Fruit fly (Drosophila melanogaster) whole organism, prepupa: ENCODE data around the gene Pgm1.
A peak's percentile ranks its signal among the peaks of the same experiment; 100 is the strongest.

Experiments
- Blimp-1 ChIP-seq: fragments of 200-800 bp; sonication (Bioruptor generic); optimal IDR thresholded peaks from 3 replicates; lab custom pipeline; 2017; ENCODE audit warnings: missing biosample characterization, missing genetic modification characterization, mild to moderate bottlenecking, moderate library complexity, missing genetic modification reagents
- CG10631 ChIP-seq: fragments of 200-800 bp; sonication (Bioruptor generic); optimal IDR thresholded peaks from 2 replicates; lab custom pipeline; 2016; ENCODE audit warnings: missing biosample characterization, missing genetic modification characterization
- CG10669 ChIP-seq: fragments of 200-800 bp; sonication (Bioruptor generic); optimal IDR thresholded peaks from 3 replicates; lab custom pipeline; 2018; ENCODE audit warnings: missing biosample characterization, mild to moderate bottlenecking, missing genetic modification characterization, moderate library complexity
- CG11294 ChIP-seq: fragments of 200-800 bp; sonication (Bioruptor generic); IDR thresholded peaks from 2 replicates; pipeline ENCODE4 v1.3.6; 2022; ENCODE audit warnings: missing biosample characterization, missing genetic modification characterization
- CG11762 ChIP-seq: fragments of 200-800 bp; sonication (Bioruptor generic); optimal IDR thresholded peaks from 3 replicates; lab custom pipeline; 2016; ENCODE audit warnings: missing biosample characterization, missing genetic modification characterization; ENCODE audit not compliant: insufficient read depth
- CG11902 ChIP-seq: fragments of 200-800 bp; sonication (Bioruptor generic); optimal IDR thresholded peaks from 3 replicates; lab custom pipeline; 2016; ENCODE audit warnings: missing biosample characterization, missing genetic modification characterization
- CG15336 ChIP-seq: fragments of 200-800 bp; sonication (Bioruptor generic); IDR thresholded peaks from 2 replicates; pipeline ENCODE4 v1.3.6; 2022; ENCODE audit warnings: missing biosample characterization, missing genetic modification characterization
- CG16779 ChIP-seq: fragments of 200-800 bp; sonication (Bioruptor generic); optimal IDR thresholded peaks from 3 replicates; lab custom pipeline; 2017; ENCODE audit warnings: missing biosample characterization, mild to moderate bottlenecking, missing genetic modification characterization
- CG3032 ChIP-seq: fragments of 200-800 bp; optimal IDR thresholded peaks from 2 replicates; lab custom pipeline; 2019; ENCODE audit warnings: missing biosample characterization, mild to moderate bottlenecking, missing genetic modification characterization, moderate library complexity
- CG32006 ChIP-seq: fragments of 200-800 bp; sonication (Bioruptor generic); optimal IDR thresholded peaks from 3 replicates; lab custom pipeline; 2017; ENCODE audit warnings: missing biosample characterization, mild to moderate bottlenecking, missing genetic modification characterization
- CG34406 ChIP-seq: fragments of 200-800 bp; sonication (Bioruptor generic); optimal IDR thresholded peaks from 3 replicates; lab custom pipeline; 2016; ENCODE audit warnings: missing biosample characterization, missing genetic modification characterization
- CG4318 ChIP-seq: fragments of 200-800 bp; sonication (Bioruptor generic); optimal IDR thresholded peaks from 3 replicates; lab custom pipeline; 2017; ENCODE audit warnings: missing biosample characterization, mild to moderate bottlenecking, missing genetic modification characterization
- CG6163 ChIP-seq: fragments of 200-800 bp; sonication (Bioruptor generic); IDR thresholded peaks from 3 replicates; pipeline ENCODE4 v1.3.6; 2022; ENCODE audit warnings: missing biosample characterization, missing genetic modification characterization
- CG6276 ChIP-seq: fragments of 200-800 bp; sonication (Bioruptor generic); optimal IDR thresholded peaks from 2 replicates; lab custom pipeline; 2017; ENCODE audit warnings: missing biosample characterization, mild to moderate bottlenecking, missing genetic modification characterization
- CG6792 ChIP-seq: fragments of 200-800 bp; sonication (Bioruptor generic); optimal IDR thresholded peaks from 3 replicates; lab custom pipeline; 2016; ENCODE audit warnings: missing biosample characterization, missing genetic modification characterization
- CG6808 ChIP-seq: fragments of 200-800 bp; sonication (Bioruptor generic); optimal IDR thresholded peaks from 3 replicates; lab custom pipeline; 2017; ENCODE audit warnings: missing biosample characterization, missing genetic modification characterization, mild to moderate bottlenecking, moderate library complexity, missing genetic modification reagents
- CG6854 ChIP-seq: fragments of 200-800 bp; sonication (Bioruptor generic); optimal IDR thresholded peaks from 2 replicates; lab custom pipeline; 2017; ENCODE audit warnings: missing biosample characterization, mild to moderate bottlenecking, missing genetic modification characterization
- CG8119 ChIP-seq: fragments of 200-800 bp; sonication (Bioruptor generic); IDR thresholded peaks from 3 replicates; pipeline ENCODE4 v1.3.6; 2022; ENCODE audit warnings: missing biosample characterization, missing genetic modification characterization
- CG8319 ChIP-seq: fragments of 200-800 bp; sonication (Bioruptor generic); optimal IDR thresholded peaks from 3 replicates; lab custom pipeline; 2016; ENCODE audit warnings: missing biosample characterization, missing genetic modification characterization
- CG8632 ChIP-seq: fragments of 200-800 bp; sonication (Bioruptor generic); optimal IDR thresholded peaks from 3 replicates; lab custom pipeline; 2016; ENCODE audit warnings: missing biosample characterization, missing genetic modification characterization
- CG9139 ChIP-seq: fragments of 200-800 bp; sonication (Bioruptor generic); optimal IDR thresholded peaks from 3 replicates; lab custom pipeline; 2017; ENCODE audit warnings: missing biosample characterization, mild to moderate bottlenecking, missing genetic modification characterization
- Eip75B ChIP-seq: fragments of 200-800 bp; sonication (Bioruptor generic); optimal IDR thresholded peaks from 3 replicates; lab custom pipeline; 2016; ENCODE audit warnings: missing biosample characterization, missing genetic modification characterization
- Eip93F ChIP-seq: fragments of 200-800 bp; sonication (Bioruptor generic); optimal IDR thresholded peaks from 2 replicates; lab custom pipeline; 2016; ENCODE audit warnings: missing biosample characterization, mild to moderate bottlenecking, missing genetic modification characterization
- Ets21C ChIP-seq: fragments of 200-800 bp; sonication (Bioruptor generic); optimal IDR thresholded peaks from 3 replicates; lab custom pipeline; 2016; ENCODE audit warnings: missing biosample characterization, missing genetic modification characterization
- Hr39 ChIP-seq: fragments of 200-800 bp; sonication (Bioruptor generic); optimal IDR thresholded peaks from 2 replicates; lab custom pipeline; 2016; ENCODE audit warnings: missing biosample characterization, missing genetic modification characterization
- Hr4 ChIP-seq: fragments of 200-800 bp; sonication (Bioruptor generic); optimal IDR thresholded peaks from 3 replicates; lab custom pipeline; 2016; ENCODE audit warnings: missing biosample characterization, missing genetic modification characterization
- OdsH ChIP-seq: fragments of 200-800 bp; sonication (Bioruptor generic); optimal IDR thresholded peaks from 3 replicates; lab custom pipeline; 2016; ENCODE audit warnings: missing biosample characterization, missing genetic modification characterization
- Smox ChIP-seq: fragments of 200-800 bp; sonication (Bioruptor generic); optimal IDR thresholded peaks from 3 replicates; lab custom pipeline; 2016; ENCODE audit warnings: missing biosample characterization, missing genetic modification characterization
- Sox102F ChIP-seq: fragments of 200-800 bp; sonication (Bioruptor generic); optimal IDR thresholded peaks from 2 replicates; lab custom pipeline; 2016; ENCODE audit warnings: missing biosample characterization, mild to moderate bottlenecking, missing genetic modification characterization
- Sox14 ChIP-seq: fragments of 200-800 bp; sonication (Bioruptor generic); optimal IDR thresholded peaks from 3 replicates; lab custom pipeline; 2016; ENCODE audit warnings: missing biosample characterization, missing genetic modification characterization
- Sox15 ChIP-seq: fragments of 200-800 bp; sonication (Bioruptor generic); optimal IDR thresholded peaks from 3 replicates; lab custom pipeline; 2016; ENCODE audit warnings: missing biosample characterization, missing genetic modification characterization
- achi ChIP-seq: fragments of 200-800 bp; sonication (Bioruptor generic); optimal IDR thresholded peaks from 3 replicates; lab custom pipeline; 2016; ENCODE audit warnings: missing biosample characterization, missing genetic modification characterization
- cyc ChIP-seq: fragments of 200-800 bp; sonication (Bioruptor generic); optimal IDR thresholded peaks from 3 replicates; lab custom pipeline; 2016; ENCODE audit warnings: missing biosample characterization, missing genetic modification characterization
- dac ChIP-seq: fragments of 200-800 bp; sonication (Bioruptor generic); optimal IDR thresholded peaks from 2 replicates; lab custom pipeline; 2017; ENCODE audit warnings: missing biosample characterization, mild to moderate bottlenecking, missing genetic modification characterization
- dsx ChIP-seq: fragments of 200-800 bp; optimal IDR thresholded peaks from 3 replicates; lab custom pipeline; 2019; ENCODE audit warnings: missing biosample characterization, mild to moderate bottlenecking, missing genetic modification characterization, moderate library complexity; ENCODE audit not compliant: poor library complexity, severe bottlenecking
- eg ChIP-seq: fragments of 200-800 bp; sonication (Bioruptor generic); IDR thresholded peaks from 3 replicates; pipeline ENCODE4 v1.3.6; 2022; ENCODE audit warnings: missing biosample characterization, missing genetic modification characterization
- fd59A ChIP-seq: fragments of 200-800 bp; sonication (Bioruptor generic); optimal IDR thresholded peaks from 2 replicates; lab custom pipeline; 2017; ENCODE audit warnings: missing biosample characterization, mild to moderate bottlenecking, missing genetic modification characterization, missing genetic modification reagents
- fd85E ChIP-seq: fragments of 200-800 bp; sonication (Bioruptor generic); optimal IDR thresholded peaks from 3 replicates; lab custom pipeline; 2016; ENCODE audit warnings: missing biosample characterization, missing genetic modification characterization
- lz ChIP-seq: fragments of 200-800 bp; sonication (Bioruptor generic); optimal IDR thresholded peaks from 3 replicates; lab custom pipeline; 2016; ENCODE audit warnings: missing biosample characterization, missing genetic modification characterization
- net ChIP-seq: fragments of 200-800 bp; sonication (Bioruptor generic); optimal IDR thresholded peaks from 3 replicates; lab custom pipeline; 2016; ENCODE audit warnings: missing biosample characterization, missing genetic modification characterization
- pdm3 ChIP-seq: fragments of 200-800 bp; sonication (Bioruptor generic); optimal IDR thresholded peaks from 3 replicates; lab custom pipeline; 2016; ENCODE audit warnings: missing biosample characterization, missing genetic modification characterization
- salr ChIP-seq, 2 experiments: fragments of 200-800 bp; sonication (Bioruptor generic); optimal IDR thresholded peaks; 3 replicates each; lab custom pipeline; 2016 to 2018; ENCODE audit warnings: missing biosample characterization in 2 of 2, missing genetic modification characterization in 2 of 2, mild to moderate bottlenecking in 1 of 2
- spab ChIP-seq: fragments of 200-800 bp; sonication (Bioruptor generic); optimal IDR thresholded peaks from 2 replicates; lab custom pipeline; 2017; ENCODE audit warnings: missing biosample characterization, mild to moderate bottlenecking, missing genetic modification characterization, missing genetic modification reagents
- ss ChIP-seq, 2 experiments: fragments of 200-800 bp; sonication (Bioruptor generic); optimal IDR thresholded peaks; 2 replicates in 1 of 2; 3 replicates in 1 of 2; lab custom pipeline; 2017 to 2018; ENCODE audit warnings: mild to moderate bottlenecking in 2 of 2, missing biosample characterization in 2 of 2, missing genetic modification characterization in 2 of 2, moderate library complexity in 1 of 2
- svp ChIP-seq: fragments of 200-800 bp; sonication (Bioruptor generic); peaks from one replicate; lab custom pipeline; 2016; ENCODE audit warnings: missing biosample characterization, missing genetic modification characterization
- topi ChIP-seq: fragments of 200-800 bp; sonication (Bioruptor generic); optimal IDR thresholded peaks from 3 replicates; lab custom pipeline; 2016; ENCODE audit warnings: missing biosample characterization, missing genetic modification characterization

Pgm1 gene

DNA sequence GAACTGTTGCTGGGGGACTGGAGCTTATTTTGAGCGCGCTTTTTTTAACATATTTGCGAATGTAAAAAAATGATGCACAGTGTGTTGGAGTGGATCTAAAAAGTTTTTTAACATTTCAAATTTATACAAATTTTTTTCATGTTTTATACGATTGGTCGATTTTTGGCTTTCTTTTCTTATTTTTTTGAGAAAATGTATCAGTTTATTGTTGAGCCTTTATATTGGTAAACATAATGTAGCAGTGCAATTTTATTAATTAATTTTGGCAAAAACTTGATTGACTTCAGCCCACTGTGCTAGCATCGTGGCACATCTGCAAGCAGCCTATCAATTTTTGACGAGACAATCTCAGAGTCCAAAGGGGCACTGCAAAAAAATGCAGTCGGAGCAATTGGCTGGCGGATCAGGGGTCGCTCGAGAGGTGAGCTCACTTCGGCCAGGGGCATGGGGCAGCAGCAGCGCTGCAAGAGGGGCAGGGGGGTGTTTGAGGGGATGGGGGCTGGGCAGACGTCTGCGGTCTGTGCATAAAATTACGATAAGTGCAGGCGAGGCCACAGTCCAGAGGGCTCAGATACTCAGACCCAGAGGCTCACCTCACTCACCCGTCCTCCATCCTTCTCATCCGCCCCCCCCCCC lies 47.4 kb upstream of the Pgm1 start (continued):
- peak; percentile 13 for TF ChIP-seq CG6854 (GFP tag; lab: Kevin White, UChicago)
- TF ChIP-seq achi, result peak; percentile 81
- no peak for TF ChIP-seq Eip93F (GFP tag; lab: Kevin White, UChicago)
- TF ChIP-seq salr (GFP tag; optimal IDR thresholded peaks at IDR 0.05; lab: Kevin White, UChicago), result peak; percentile 15 to 58
- TF ChIP-seq CG6163 (GFP tag; lab: Robert Waterston, UW), result peak; percentile 85
- peak; percentile 86 for TF ChIP-seq net
- peak; percentile 43 for TF ChIP-seq CG16779 (tag; lab: Kevin White, UChicago)
- peak; percentile 87 for TF ChIP-seq Sox14 (GFP tag; lab: Kevin White, UChicago)
- TF ChIP-seq Sox102F, result peak; percentile 87
- TF ChIP-seq CG3032 (tag; lab: Kevin White, UChicago), result peak; percentile 86
- TF ChIP-seq CG6792 (GFP tag; lab: Kevin White, UChicago), result peak; percentile 86
- TF ChIP-seq CG8632 (GFP tag; lab: Kevin White, UChicago), result peak; percentile 87
- no peak; the same call in 1 of the 2 replicates for TF ChIP-seq CG11294 (GFP tag; lab: Robert Waterston, UW)
- TF ChIP-seq CG8119 (GFP tag; lab: Robert Waterston, UW), result peak; percentile 65; the same call in 2 of the 3 replicates
- TF ChIP-seq CG9139 (GFP tag; lab: Kevin White, UChicago), result peak; percentile 70
- TF ChIP-seq, all 60 proteins: peak for 55

DNA sequence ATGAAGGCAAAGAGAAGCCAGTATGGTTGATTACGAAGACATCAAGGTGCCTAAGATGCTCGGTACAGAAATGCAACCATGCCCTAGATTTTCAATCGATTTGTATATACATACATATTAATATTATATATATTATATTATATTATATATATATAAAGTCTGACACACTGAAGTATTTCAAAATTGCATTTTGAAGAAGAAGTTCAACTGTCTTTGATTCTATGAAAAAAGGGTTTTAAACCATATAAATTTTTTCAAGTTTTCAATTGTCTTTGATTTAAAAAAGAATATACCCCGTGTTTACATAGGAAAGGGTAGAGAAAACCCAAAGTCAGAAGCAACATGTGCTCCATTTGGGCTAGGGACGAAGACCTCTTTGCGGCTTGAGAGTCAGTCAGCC lies 46.4 kb upstream of the Pgm1 start:
- TF ChIP-seq CG10631 (GFP tag; lab: Kevin White, UChicago) (peak; percentile 81), CG15336 (GFP tag; lab: Robert Waterston, UW) (no peak), CG8119 (GFP tag; lab: Robert Waterston, UW) (peak; percentile 35; the same call in 1 of the 3 replicates), CG32006 (GFP tag; lab: Kevin White, UChicago) (peak; percentile 8), topi (GFP tag; lab: Kevin White, UChicago) (peak; percentile 29), CG8319 (peak; percentile 19), CG6163 (GFP tag; lab: Robert Waterston, UW) (peak; percentile 47; the same call in 1 of the 3 replicates), CG4318 (GFP tag; lab: Kevin White, UChicago) (no peak), dac (GFP tag; lab: Kevin White, UChicago) (no peak), CG34406 (GFP tag; lab: Kevin White, UChicago) (peak; percentile 82), cyc (no peak), CG11762 (GFP tag; lab: Kevin White, UChicago) (no peak), lz (GFP tag; lab: Kevin White, UChicago) (no peak), CG8632 (GFP tag; lab: Kevin White, UChicago) (peak; percentile 80), CG10669 (GFP tag; lab: Kevin White, UChicago) (peak; percentile 68), Eip75B (GFP tag; lab: Kevin White, UChicago) (no peak), fd85E (GFP tag; lab: Kevin White, UChicago) (no peak), CG6808 (GFP tag; lab: Kevin White, UChicago) (peak; percentile 71), dsx (peak; percentile 44), OdsH (GFP tag; lab: Kevin White, UChicago) (peak; percentile 53), Ets21C (no peak), Hr39 (GFP tag; lab: Kevin White, UChicago) (peak; percentile 14), Sox15 (GFP tag; lab: Kevin White, UChicago) (peak; percentile 25), CG9139 (GFP tag; lab: Kevin White, UChicago) (peak; percentile 17), CG6792 (GFP tag; lab: Kevin White, UChicago) (peak; percentile 33), spab (GFP tag; lab: Kevin White, UChicago) (peak; percentile 67), salr (GFP tag; optimal IDR thresholded peaks at IDR 0.05; lab: Kevin White, UChicago) (no peak), CG16779 (tag; lab: Kevin White, UChicago) (no peak), CG11902 (GFP tag; lab: Kevin White, UChicago) (peak; percentile 28), svp (GFP tag; lab: Kevin White, UChicago) (peak; percentile 18), fd59A (GFP tag; lab: Kevin White, UChicago) (no peak), Eip93F (GFP tag; lab: Kevin White, UChicago) (no peak), ss (GFP tag; optimal IDR thresholded peaks at IDR 0.05; lab: Kevin White, UChicago) (peak; percentile 21 to 77), CG6276 (no peak), net (no peak), eg (GFP tag; lab: Robert Waterston, UW) (no peak), pdm3 (no peak), Smox (no peak), Blimp-1 (GFP tag; lab: Kevin White, UChicago) (no peak), Hr4 (GFP tag; lab: Kevin White, UChicago) (no peak), Sox14 (GFP tag; lab: Kevin White, UChicago) (no peak), CG3032 (tag; lab: Kevin White, UChicago) (peak; percentile 89), achi (peak; percentile 61)
